Worm (Caenorhabditis elegans): Measurements from ENCODE around the gene pigm-1.

ce11 chrII:11302591-11302990, 45.7 kb upstream of the pigm-1 start, which contains the start of gene samp-1:
- TF ChIP-seq nhr-11 (tag; optimal IDR thresholded peaks at IDR 0.05) (no peak), mep-1 (tag; optimal IDR thresholded peaks at IDR 0.05) (no peak), zip-4 (GFP tag; optimal IDR thresholded peaks at IDR 0.05) (no peak)
